Worm (Caenorhabditis elegans) whole organism, L3 larva: ENCODE data around the gene Y116A8C.37.

Experiments used
- ama-1 ChIP-seq: fragments of 150-350 bp; optimal IDR thresholded peaks from 2 replicates; lab custom pipeline; 2018
- elt-2 ChIP-seq: sonication (generic microtip); optimal IDR thresholded peaks from 2 replicates; lab custom pipeline; 2016; ENCODE audit warnings: missing genetic modification reagents, mild to moderate bottlenecking, missing genetic modification characterization, missing compliant biosample characterization
- skn-1 ChIP-seq: fragments of 150-350 bp; optimal IDR thresholded peaks from 2 replicates; lab custom pipeline; 2014; ENCODE audit warnings: missing biosample characterization, missing genetic modification characterization
- snpc-4 ChIP-seq: fragments of 150-350 bp; optimal IDR thresholded peaks from 2 replicates; lab custom pipeline; 2014; ENCODE audit warnings: missing biosample characterization, missing genetic modification characterization

- no peak for TF ChIP-seq skn-1 (tag; lab: Kevin White, UChicago)
- no peak for TF ChIP-seq elt-2 (tag; lab: Kevin White, UChicago)
- no peak for TF ChIP-seq ama-1 (lab: Kevin White, UChicago)
- no peak for TF ChIP-seq snpc-4 (tag; lab: Kevin White, UChicago)
These were observed 27.8 kb downstream of the Y116A8C.37 start for ce11 chrIV:17103116-17103515.
